Fruit fly (Drosophila melanogaster) whole organism, embryonic: ENCODE results near the gene CAH9.
A peak's percentile ranks its signal among the peaks of the same experiment; 100 is the strongest.

Source experiments
- Adf1 ChIP-seq: fragments of 200-800 bp; sonication (Bioruptor generic); IDR thresholded peaks from 2 replicates; pipeline ENCODE4 v1.3.6; 2022; ENCODE audit warnings: missing biosample characterization, missing genetic modification characterization
- Aef1 ChIP-seq: fragments of 200-800 bp; sonication (Bioruptor generic); IDR thresholded peaks from 3 replicates; pipeline ENCODE4 v1.3.6; 2022; ENCODE audit warnings: missing biosample characterization, missing genetic modification characterization
- Bteb2 ChIP-seq: fragments of 200-800 bp; sonication (Bioruptor generic); optimal IDR thresholded peaks from 2 replicates; lab custom pipeline; 2016; ENCODE audit warnings: missing biosample characterization, missing genetic modification characterization
- CG10462 ChIP-seq: fragments of 200-800 bp; sonication (Bioruptor generic); optimal IDR thresholded peaks from 2 replicates; lab custom pipeline; 2016; ENCODE audit warnings: missing biosample characterization, missing genetic modification characterization
- CG11085 ChIP-seq: fragments of 200-800 bp; sonication (Bioruptor generic); IDR thresholded peaks from 2 replicates; pipeline ENCODE4 v1.3.6; 2022; ENCODE audit warnings: missing biosample characterization, missing genetic modification characterization
- CG11247 ChIP-seq: fragments of 200-800 bp; sonication (Bioruptor generic); IDR thresholded peaks from 2 replicates; pipeline ENCODE4 v1.3.6; 2022; ENCODE audit warnings: missing biosample characterization, missing genetic modification characterization
- CG12659 ChIP-seq: fragments of 200-800 bp; sonication (Bioruptor generic); optimal IDR thresholded peaks from 3 replicates; lab custom pipeline; 2017; ENCODE audit warnings: mild to moderate bottlenecking, missing biosample characterization, missing genetic modification reagents, missing genetic modification characterization
- CG15269 ChIP-seq: fragments of 200-800 bp; sonication (Bioruptor generic); optimal IDR thresholded peaks from 2 replicates; lab custom pipeline; 2018; ENCODE audit warnings: missing biosample characterization, mild to moderate bottlenecking, missing genetic modification characterization, moderate library complexity
- CG1529 ChIP-seq: fragments of 200-800 bp; sonication (Bioruptor generic); optimal IDR thresholded peaks from 3 replicates; lab custom pipeline; 2018; ENCODE audit warnings: missing biosample characterization, missing genetic modification characterization
- CG17186 ChIP-seq: fragments of 200-800 bp; sonication (Bioruptor generic); optimal IDR thresholded peaks from 3 replicates; lab custom pipeline; 2017; ENCODE audit warnings: missing biosample characterization, missing genetic modification reagents, missing genetic modification characterization
- CG18619 ChIP-seq: fragments of 200-800 bp; sonication (Bioruptor generic); optimal IDR thresholded peaks from 3 replicates; lab custom pipeline; 2017; ENCODE audit warnings: missing biosample characterization, mild to moderate bottlenecking, missing genetic modification characterization
- CG2120 ChIP-seq: fragments of 200-800 bp; sonication (Bioruptor generic); optimal IDR thresholded peaks from 3 replicates; lab custom pipeline; 2016; ENCODE audit warnings: missing biosample characterization, missing genetic modification characterization
- CG30403 ChIP-seq: fragments of 200-800 bp; sonication (Bioruptor generic); optimal IDR thresholded peaks from 3 replicates; lab custom pipeline; 2016; ENCODE audit warnings: missing biosample characterization, missing genetic modification characterization
- CG31441 ChIP-seq: fragments of 200-800 bp; sonication (Bioruptor generic); IDR thresholded peaks from 2 replicates; pipeline ENCODE4 v1.3.6; 2022; ENCODE audit warnings: missing biosample characterization, missing genetic modification characterization
- CG34422 ChIP-seq: fragments of 200-800 bp; sonication (Bioruptor generic); IDR thresholded peaks from 3 replicates; pipeline ENCODE4 v1.3.6; 2022; ENCODE audit warnings: missing biosample characterization, missing genetic modification characterization
- CG3726 ChIP-seq: fragments of 200-800 bp; sonication (Bioruptor generic); IDR thresholded peaks from 3 replicates; pipeline ENCODE4, ENCODE4 v1.3.6; 2022; ENCODE audit warnings: missing biosample characterization, missing genetic modification characterization
- CG4282 ChIP-seq: fragments of 200-800 bp; sonication (Bioruptor generic); optimal IDR thresholded peaks from 2 replicates; lab custom pipeline; 2016; ENCODE audit warnings: missing biosample characterization, missing genetic modification characterization
- CG6689 ChIP-seq: fragments of 200-800 bp; sonication (Bioruptor generic); IDR thresholded peaks from 2 replicates; pipeline ENCODE4 v1.3.6; 2022; ENCODE audit warnings: missing biosample characterization, missing genetic modification characterization
- CG6765 ChIP-seq: fragments of 200-800 bp; sonication (Bioruptor generic); optimal IDR thresholded peaks from 3 replicates; lab custom pipeline; 2017; ENCODE audit warnings: missing biosample characterization, mild to moderate bottlenecking, missing genetic modification characterization
- CG7372 ChIP-seq: fragments of 200-800 bp; sonication (Bioruptor generic); IDR thresholded peaks from 2 replicates; pipeline ENCODE4 v1.3.6; 2022; ENCODE audit warnings: missing biosample characterization, missing genetic modification characterization
- Dfd ChIP-seq, 2 experiments: fragments of >200 bp; optimal IDR thresholded peaks; 2 replicates each; lab custom pipeline; 2017; ENCODE audit warnings: missing biosample characterization in 2 of 2, missing genetic modification characterization in 2 of 2
- Ets65A ChIP-seq: fragments of 200-800 bp; sonication (Bioruptor generic); peaks from one replicate; lab custom pipeline; 2016; ENCODE audit warnings: missing biosample characterization, missing genetic modification characterization
- Ets97D ChIP-seq: fragments of 200-800 bp; sonication (Bioruptor generic); optimal IDR thresholded peaks from 3 replicates; lab custom pipeline; 2016; ENCODE audit warnings: missing biosample characterization, missing genetic modification characterization
- HmgD ChIP-seq: fragments of 200-800 bp; sonication (Bioruptor generic); optimal IDR thresholded peaks from 3 replicates; lab custom pipeline; 2016; ENCODE audit warnings: missing biosample characterization, missing genetic modification characterization
- NFAT ChIP-seq: fragments of 200-800 bp; sonication (Bioruptor generic); IDR thresholded peaks from 2 replicates; pipeline ENCODE4 v1.3.6; 2022; ENCODE audit warnings: missing biosample characterization, missing genetic modification characterization
- Neu2 ChIP-seq: fragments of 200-800 bp; sonication (Bioruptor generic); optimal IDR thresholded peaks from 3 replicates; lab custom pipeline; 2016; ENCODE audit warnings: missing biosample characterization, missing genetic modification characterization, borderline replicate concordance
- Ptx1 ChIP-seq: fragments of 200-800 bp; sonication (Bioruptor generic); IDR thresholded peaks from 2 replicates; pipeline ENCODE4 v1.3.6; 2022; ENCODE audit warnings: missing biosample characterization, missing genetic modification characterization
- Ravus ChIP-seq: fragments of 200-800 bp; sonication (Bioruptor generic); IDR thresholded peaks from 2 replicates; pipeline ENCODE4 v1.3.6; 2022; ENCODE audit warnings: missing biosample characterization, missing genetic modification characterization
- az2 ChIP-seq: fragments of 200-800 bp; sonication (Bioruptor generic); optimal IDR thresholded peaks from 3 replicates; lab custom pipeline; 2016; ENCODE audit warnings: missing biosample characterization, missing genetic modification characterization
- bbx ChIP-seq: fragments of 200-800 bp; sonication (Bioruptor generic); IDR thresholded peaks from 2 replicates; pipeline ENCODE4 v1.3.6; 2022; ENCODE audit warnings: missing biosample characterization, missing genetic modification characterization; ENCODE audit not compliant: partially characterized antibody
- br ChIP-seq: fragments of >200 bp; optimal IDR thresholded peaks from 2 replicates; lab custom pipeline; 2017
- cato ChIP-seq: fragments of 200-800 bp; sonication (Bioruptor generic); optimal IDR thresholded peaks from 2 replicates; lab custom pipeline; 2016; ENCODE audit warnings: missing biosample characterization, missing genetic modification characterization, borderline replicate concordance
- chinmo ChIP-seq: fragments of 200-800 bp; sonication (Bioruptor generic); IDR thresholded peaks from 4 replicates; pipeline ENCODE4 v1.3.6; 2022; ENCODE audit warnings: missing biosample characterization, missing genetic modification characterization; ENCODE audit not compliant: partially characterized antibody
- crol ChIP-seq: fragments of 200-800 bp; sonication (Bioruptor generic); IDR thresholded peaks from 2 replicates; pipeline ENCODE4 v1.3.6; 2022; ENCODE audit warnings: missing biosample characterization, missing genetic modification characterization
- cwo ChIP-seq: fragments of 200-800 bp; sonication (Bioruptor generic); optimal IDR thresholded peaks from 3 replicates; lab custom pipeline; 2017; ENCODE audit warnings: missing biosample characterization, missing genetic modification characterization, mild to moderate bottlenecking, moderate library complexity, missing genetic modification reagents
- da ChIP-seq: fragments of 200-800 bp; sonication (Bioruptor generic); optimal IDR thresholded peaks from 2 replicates; lab custom pipeline; 2016; ENCODE audit warnings: missing biosample characterization, missing genetic modification characterization
- emc ChIP-seq: fragments of 200-800 bp; sonication (Bioruptor generic); optimal IDR thresholded peaks from 2 replicates; lab custom pipeline; 2016; ENCODE audit warnings: missing biosample characterization, missing genetic modification characterization
- en ChIP-seq: fragments of 200-800 bp; sonication (Bioruptor generic); optimal IDR thresholded peaks from 2 replicates; lab custom pipeline; 2016; ENCODE audit warnings: missing biosample characterization, missing genetic modification characterization
- fd102C ChIP-seq: fragments of 200-800 bp; sonication (Bioruptor generic); optimal IDR thresholded peaks from 2 replicates; lab custom pipeline; 2018; ENCODE audit warnings: missing biosample characterization, mild to moderate bottlenecking, missing genetic modification characterization, moderate library complexity
- ftz-f1 ChIP-seq: fragments of 200-800 bp; sonication (Bioruptor generic); optimal IDR thresholded peaks from 2 replicates; lab custom pipeline; 2016; ENCODE audit warnings: missing biosample characterization, missing genetic modification characterization
- gem ChIP-seq: fragments of 200-800 bp; sonication (Bioruptor generic); optimal IDR thresholded peaks from 2 replicates; lab custom pipeline; 2019; ENCODE audit warnings: missing biosample characterization, mild to moderate bottlenecking, missing genetic modification characterization, moderate library complexity
- insv ChIP-seq, 2 experiments: fragments of 200-800 bp; sonication (Bioruptor generic); optimal IDR thresholded peaks; 3 replicates each; lab custom pipeline; 2016 to 2018; ENCODE audit warnings: missing biosample characterization in 2 of 2, missing genetic modification characterization in 2 of 2
- nau ChIP-seq: fragments of 200-800 bp; sonication (Bioruptor generic); optimal IDR thresholded peaks from 3 replicates; lab custom pipeline; 2017; ENCODE audit warnings: missing biosample characterization, mild to moderate bottlenecking, missing genetic modification characterization, missing genetic modification reagents
- salm ChIP-seq: fragments of 200-800 bp; sonication (Bioruptor generic); optimal IDR thresholded peaks from 2 replicates; lab custom pipeline; 2018; ENCODE audit warnings: missing biosample characterization, mild to moderate bottlenecking, missing genetic modification characterization
- sd ChIP-seq: fragments of 200-800 bp; sonication (Bioruptor generic); optimal IDR thresholded peaks from 3 replicates; lab custom pipeline; 2018; ENCODE audit warnings: missing biosample characterization, mild to moderate bottlenecking, missing genetic modification characterization, moderate library complexity
- tgo ChIP-seq: fragments of 200-800 bp; sonication (Bioruptor generic); IDR thresholded peaks from 3 replicates; pipeline ENCODE4 v1.3.6; 2022; ENCODE audit warnings: missing biosample characterization, missing genetic modification characterization

CAH9 gene

DNA sequence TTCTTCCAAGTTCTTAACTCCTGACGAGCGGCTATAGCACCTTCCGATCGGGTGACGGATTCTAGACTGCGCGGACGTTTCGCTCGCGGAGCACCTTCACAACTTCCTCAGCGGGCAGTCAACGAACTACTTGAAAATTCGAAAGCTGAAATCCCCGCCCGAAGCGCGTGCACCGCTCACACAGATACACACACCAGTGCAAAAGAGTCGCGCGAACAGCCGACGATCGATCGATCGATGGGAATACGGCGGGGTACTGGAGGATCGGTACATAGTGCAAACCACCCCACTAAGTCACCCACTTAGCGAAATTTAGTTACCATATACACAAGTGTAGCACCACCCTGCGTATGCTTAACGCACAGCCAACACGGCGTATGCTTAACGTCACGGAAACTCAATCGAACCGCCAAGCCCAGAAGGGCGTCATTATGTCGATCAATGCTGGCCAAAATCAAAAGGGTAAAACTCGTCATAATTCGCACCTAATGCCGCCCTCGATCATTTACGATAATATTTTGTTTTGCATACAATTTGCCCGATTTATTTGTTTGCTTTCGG is at the start of gene CAH9:
TSS of gene CAH9 (minus strand) at position 51 of the 561 bp plus-strand sequence.
- TF ChIP-seq Ets65A (GFP tag; lab: Kevin White, UChicago) (peak; percentile 61), NFAT (GFP tag; lab: Robert Waterston, UW) (0 out of 2 replicates have a peak, but pooled peaks have one; percentile 3), CG2120 (GFP tag; lab: Kevin White, UChicago) (no peak), cwo (peak; percentile 8), CG7372 (peak; percentile 73)

DNA sequence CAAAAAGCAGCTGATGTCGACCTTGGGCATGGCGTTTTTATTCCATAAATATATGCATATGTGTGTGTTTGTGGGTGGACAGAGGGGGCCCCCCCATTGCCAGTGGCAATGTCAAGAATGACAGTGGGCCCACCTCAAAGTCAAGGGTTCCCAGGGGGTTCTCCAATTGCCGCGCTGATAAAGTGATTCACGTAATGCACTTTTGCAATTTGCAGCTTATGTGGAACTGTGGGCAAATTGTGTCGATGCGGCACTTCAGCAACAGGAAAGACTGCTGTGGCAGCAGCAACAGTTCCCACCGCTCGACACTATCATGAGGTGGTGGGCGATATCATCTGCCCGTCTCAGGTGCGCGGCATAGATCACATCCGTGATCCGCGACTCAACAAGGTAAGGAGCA is 48.0 kb upstream of the CAH9 start:
- TF ChIP-seq Dfd (GFP tag; optimal IDR thresholded peaks at IDR 0.05; lab: Kevin White, UChicago) (no peak), Adf1 (GFP tag; lab: Robert Waterston, UW) (peak; percentile 3; the same call in 1 of the 2 replicates), crol (peak; percentile 39; the same call in 1 of the 2 replicates), ftz-f1 (GFP tag; lab: Kevin White, UChicago) (peak; percentile 82), chinmo (GFP tag; lab: Robert Waterston, UW) (0 out of 4 replicates have a peak, but pooled peaks have one; percentile 31)

DNA sequence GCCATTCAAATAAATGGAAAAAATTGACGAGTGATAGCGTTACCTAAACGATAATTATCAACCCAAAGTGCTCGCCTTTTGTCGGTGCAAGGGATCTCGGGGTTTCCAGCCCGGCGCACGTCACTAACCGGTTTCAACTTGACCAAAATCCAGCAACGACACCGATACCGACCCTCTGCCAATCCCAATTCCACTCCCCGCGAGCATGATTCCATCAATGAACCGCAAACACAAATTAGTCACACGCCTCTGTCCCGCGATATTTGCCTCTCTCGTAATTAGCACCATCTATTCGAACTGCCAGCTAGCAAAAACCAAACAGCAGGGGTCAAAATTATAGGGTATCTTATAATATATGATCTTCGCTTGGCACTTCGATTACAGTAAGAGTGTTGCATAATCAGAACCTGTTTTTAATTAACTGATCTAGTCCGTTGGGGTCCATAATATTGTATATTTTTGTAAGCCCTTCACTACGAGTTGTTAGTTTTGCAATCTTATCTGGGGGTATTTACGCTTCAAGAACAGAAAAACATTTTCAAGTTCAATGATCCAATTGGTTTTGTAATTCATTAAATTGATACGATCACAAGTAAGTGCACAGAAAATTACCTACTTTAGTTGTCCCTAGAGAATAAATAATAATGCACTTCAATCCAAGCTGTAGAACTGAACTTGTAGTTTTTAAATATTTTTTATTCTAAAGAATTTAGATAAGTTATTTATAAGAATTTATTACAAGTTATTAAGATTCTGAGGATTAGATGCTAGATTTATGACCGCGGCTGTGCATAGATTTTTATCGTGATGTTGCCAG is 47.3 kb upstream of the CAH9 start:
- TF ChIP-seq Ptx1 (GFP tag; lab: Robert Waterston, UW), result peak; percentile 41; the same call in 1 of the 2 replicates
- peak; percentile 62 for TF ChIP-seq CG12659 (GFP tag; lab: Kevin White, UChicago)
- TF ChIP-seq CG6765, result peak; percentile 29
- TF ChIP-seq CG15269, result peak; percentile 70
- no peak for TF ChIP-seq en (GFP tag; lab: Kevin White, UChicago)
- TF ChIP-seq cato, result no peak
- TF ChIP-seq az2 (GFP tag; lab: Kevin White, UChicago), result peak; percentile 12
- no peak for TF ChIP-seq da (GFP tag; lab: Kevin White, UChicago)
- peak; percentile 25; the same call in 1 of the 3 replicates for TF ChIP-seq tgo (GFP tag; lab: Robert Waterston, UW)
- no peak for TF ChIP-seq CG3726 (GFP tag; lab: Robert Waterston, UW)
- TF ChIP-seq fd102C, result no peak
- TF ChIP-seq Aef1, result peak; percentile 27; the same call in 1 of the 3 replicates
- TF ChIP-seq CG11085 (GFP tag; lab: Robert Waterston, UW), result no peak
- no peak for TF ChIP-seq HmgD (GFP tag; lab: Kevin White, UChicago)
- no peak for TF ChIP-seq emc (GFP tag; lab: Kevin White, UChicago)
- TF ChIP-seq Ravus (GFP tag; lab: Robert Waterston, UW), result no peak
- TF ChIP-seq Bteb2 (GFP tag; lab: Kevin White, UChicago), result no peak
- no peak for TF ChIP-seq br (lab: Kevin White, UChicago)
- TF ChIP-seq insv (GFP tag; optimal IDR thresholded peaks at IDR 0.05; lab: Kevin White, UChicago), result no peak
- TF ChIP-seq CG31441 (GFP tag; lab: Robert Waterston, UW), result peak; percentile 70
- no peak for TF ChIP-seq CG11247 (GFP tag; lab: Robert Waterston, UW)
- TF ChIP-seq nau (GFP tag; lab: Kevin White, UChicago), result no peak
- no peak for TF ChIP-seq Ets97D (GFP tag; lab: Kevin White, UChicago)
- peak; percentile 72 for TF ChIP-seq gem (tag; lab: Kevin White, UChicago)
- no peak for TF ChIP-seq bbx (GFP tag; lab: Robert Waterston, UW)
- no peak for TF ChIP-seq sd (tag; lab: Kevin White, UChicago)
- peak; percentile 65 for TF ChIP-seq CG18619 (GFP tag; lab: Kevin White, UChicago)
- no peak for TF ChIP-seq CG6689 (GFP tag; lab: Robert Waterston, UW)
- TF ChIP-seq CG4282 (GFP tag; lab: Kevin White, UChicago), result no peak
- peak; percentile 43; the same call in 1 of the 3 replicates for TF ChIP-seq CG34422 (GFP tag; lab: Robert Waterston, UW)
- no peak for TF ChIP-seq CG17186 (GFP tag; lab: Kevin White, UChicago)
- TF ChIP-seq salm (tag; lab: Kevin White, UChicago), result no peak
- TF ChIP-seq Neu2 (GFP tag; lab: Kevin White, UChicago), result no peak
- TF ChIP-seq CG30403 (GFP tag; lab: Kevin White, UChicago), result peak; percentile 47
- no peak for TF ChIP-seq CG10462 (GFP tag; lab: Kevin White, UChicago)
- TF ChIP-seq CG1529 (GFP tag; lab: Kevin White, UChicago), result no peak
